Worm (Caenorhabditis elegans): ENCODE data around the gene F18C5.5.
A peak's percentile ranks its signal among the peaks of the same experiment; 100 is the strongest.

F18C5.5 gene

ce11 chrII:6587264-6587870 lies 20.8 kb upstream of the F18C5.5 start, which contains the start of gene C56C10.7 (continued):
- TF ChIP-seq ztf-18 (tag; optimal IDR thresholded peaks at IDR 0.05) (peak; percentile 24), nhr-80 (tag; optimal IDR thresholded peaks at IDR 0.05) (no peak), nhr-120 (GFP tag; IDR thresholded peaks at IDR 0.05) (no peak), lin-35 (GFP tag; optimal IDR thresholded peaks at IDR 0.05) (no peak), hmg-1.2 (GFP tag; IDR thresholded peaks at IDR 0.05) (peak; percentile 49), sdz-38 (tag; optimal IDR thresholded peaks at IDR 0.05) (no peak), F10E7.11 (tag; optimal IDR thresholded peaks at IDR 0.05) (peak; percentile 53), lsl-1 (GFP tag; optimal IDR thresholded peaks at IDR 0.05) (peak; percentile 17), ekl-4 (GFP tag; IDR thresholded peaks at IDR 0.05) (peak; percentile 93), F23B12.7 (tag; optimal IDR thresholded peaks at IDR 0.05; ENCODE audit: insufficient read depth) (no peak), ama-1 (optimal IDR thresholded peaks at IDR 0.05) (no peak), ama-1 (GFP tag; optimal IDR thresholded peaks at IDR 0.05) (peak in 1 of 2 experiments; percentile 62), aptf-2 (GFP tag; conservative IDR thresholded peaks at IDR 0.05) (no peak), hmg-20 (GFP tag; IDR thresholded peaks at IDR 0.05) (0 out of 2 replicates have a peak, but pooled peaks have one; percentile 23), egl-18 (GFP tag; IDR thresholded peaks at IDR 0.05) (no peak), chd-7 (tag; optimal IDR thresholded peaks at IDR 0.05) (peak; percentile 77), ccch-3 (GFP tag; optimal IDR thresholded peaks at IDR 0.05) (no peak), mes-4 (tag; optimal IDR thresholded peaks at IDR 0.05) (peak; percentile 13), dpff-1 (tag; optimal IDR thresholded peaks at IDR 0.05) (peak; percentile 34), rec-8 (tag; optimal IDR thresholded peaks at IDR 0.05) (no peak), K12H6.12 (tag; optimal IDR thresholded peaks at IDR 0.05) (no peak), lin-26 (GFP tag; IDR thresholded peaks at IDR 0.05) (peak; percentile 83), Y56A3A.18 (GFP tag; IDR thresholded peaks at IDR 0.05) (peak; percentile 77), F22D6.2 (tag; optimal IDR thresholded peaks at IDR 0.05) (no peak), F57A8.1 (GFP tag; optimal IDR thresholded peaks at IDR 0.05) (no peak), tbx-9 (tag; optimal IDR thresholded peaks at IDR 0.05; ENCODE audit: borderline replicate concordance) (no peak), lin-54 (GFP tag; optimal IDR thresholded peaks at IDR 0.05) (peak; percentile 79), Y53G8AR.9 (GFP tag; conservative IDR thresholded peaks at IDR 0.05) (peak; percentile 90), madf-6 (GFP tag; IDR thresholded peaks at IDR 0.05) (peak; percentile 89), Y79H2A.3 (GFP tag; conservative IDR thresholded peaks at IDR 0.05) (no peak), ets-4 (GFP tag; optimal IDR thresholded peaks at IDR 0.05) (no peak), ceh-100 (GFP tag; IDR thresholded peaks at IDR 0.05) (peak; percentile 63), tlf-1 (GFP tag; optimal IDR thresholded peaks at IDR 0.05) (peak; percentile 87), attf-3 (GFP tag; conservative IDR thresholded peaks at IDR 0.05) (no peak), hlh-12 (tag; optimal IDR thresholded peaks at IDR 0.05) (no peak), madf-3 (GFP tag; IDR thresholded peaks at IDR 0.05) (peak; percentile 94), B0336.3 (GFP tag; IDR thresholded peaks at IDR 0.05) (peak; percentile 94), let-607 (tag; optimal IDR thresholded peaks at IDR 0.05) (peak in 1 of 2 experiments; percentile 35), efl-1 (GFP tag; optimal IDR thresholded peaks at IDR 0.05) (no peak), dpl-1 (GFP tag; optimal IDR thresholded peaks at IDR 0.05) (no peak), mcd-1 (GFP tag; IDR thresholded peaks at IDR 0.05) (peak; percentile 44), ceh-58 (GFP tag; IDR thresholded peaks at IDR 0.05) (peak; percentile 76; the same call in 1 of the 2 replicates), ztf-28 (GFP tag; IDR thresholded peaks at IDR 0.05) (no peak), tbp1 (GFP tag; optimal IDR thresholded peaks at IDR 0.05) (peak; percentile 63), bed-1 (GFP tag; IDR thresholded peaks at IDR 0.05) (peak; percentile 68; the same call in 1 of the 2 replicates), K11D2.4 (GFP tag; IDR thresholded peaks at IDR 0.05) (no peak), snpc-1.3 (tag; optimal IDR thresholded peaks at IDR 0.05; ENCODE audit: insufficient read depth) (peak; percentile 67), mel-28 (tag; optimal IDR thresholded peaks at IDR 0.05; ENCODE audit: borderline replicate concordance) (no peak)
